Worm (Caenorhabditis elegans) whole organism, L3 larva: Measurements from ENCODE around the gene B0457.6.

Experiments used
- R02D3.7 ChIP-seq: fragments of 150-350 bp; optimal IDR thresholded peaks from 2 replicates; lab custom pipeline; 2014; ENCODE audit warnings: missing biosample characterization, missing genetic modification characterization
- ZK546.5 ChIP-seq: sonication (generic microtip); optimal IDR thresholded peaks from 2 replicates; lab custom pipeline; 2017; ENCODE audit warnings: missing biosample characterization, missing genetic modification characterization
- aly-2 ChIP-seq: fragments of 150-350 bp; optimal IDR thresholded peaks from 2 replicates; lab custom pipeline; 2014; ENCODE audit warnings: missing biosample characterization, missing genetic modification characterization
- ama-1 ChIP-seq: fragments of 150-350 bp; optimal IDR thresholded peaks from 2 replicates; lab custom pipeline; 2018
- ceh-82 ChIP-seq: fragments of 150-350 bp; optimal IDR thresholded peaks from 2 replicates; lab custom pipeline; 2014; ENCODE audit warnings: missing biosample characterization, missing genetic modification characterization
- daf-12 ChIP-seq: fragments of 150-350 bp; optimal IDR thresholded peaks from 2 replicates; lab custom pipeline; 2014; ENCODE audit warnings: missing biosample characterization, missing genetic modification reagents, missing genetic modification characterization
- egl-5 ChIP-seq: fragments of 150-350 bp; optimal IDR thresholded peaks from 2 replicates; lab custom pipeline; 2017; ENCODE audit warnings: missing biosample characterization, missing genetic modification reagents, missing genetic modification characterization, inconsistent platforms
- elt-2 ChIP-seq: sonication (generic microtip); optimal IDR thresholded peaks from 2 replicates; lab custom pipeline; 2016; ENCODE audit warnings: missing genetic modification reagents, mild to moderate bottlenecking, missing genetic modification characterization, missing compliant biosample characterization
- elt-3 ChIP-seq, 3 experiments: fragments of 150-350 bp in 1 of 3; sonication (generic microtip) in 2 of 3; optimal IDR thresholded peaks; 2 replicates in 2 of 3; 4 replicates in 1 of 3; lab custom pipeline; 2014 to 2017; ENCODE audit warnings: missing biosample characterization in 3 of 3, missing genetic modification characterization in 3 of 3
- eor-1 ChIP-seq, 2 experiments: fragments of 150-350 bp; optimal IDR thresholded peaks; 2 replicates each; lab custom pipeline; 2014 to 2018; ENCODE audit warnings: missing biosample characterization in 2 of 2, missing genetic modification characterization in 2 of 2
- fkh-10 ChIP-seq: sonication (generic microtip); optimal IDR thresholded peaks from 2 replicates; lab custom pipeline; 2017; ENCODE audit warnings: missing biosample characterization, missing genetic modification reagents, missing genetic modification characterization
- fos-1 ChIP-seq: fragments of 150-350 bp; optimal IDR thresholded peaks from 2 replicates; lab custom pipeline; 2014; ENCODE audit warnings: missing biosample characterization, missing genetic modification characterization
- hmg-11 ChIP-seq: sonication (generic microtip); optimal IDR thresholded peaks from 2 replicates; lab custom pipeline; 2016; ENCODE audit warnings: missing genetic modification characterization, missing compliant biosample characterization
- jun-1 ChIP-seq: fragments of 150-350 bp; optimal IDR thresholded peaks from 2 replicates; lab custom pipeline; 2014; ENCODE audit warnings: missing biosample characterization, missing genetic modification reagents, missing genetic modification characterization
- lin-15B ChIP-seq: fragments of 150-350 bp; optimal IDR thresholded peaks from 2 replicates; lab custom pipeline; 2014; ENCODE audit warnings: missing biosample characterization, missing genetic modification characterization
- lin-39 ChIP-seq: fragments of 150-350 bp; optimal IDR thresholded peaks from 2 replicates; lab custom pipeline; 2018; ENCODE audit warnings: missing biosample characterization, missing genetic modification reagents, missing genetic modification characterization
- nfya-1 ChIP-seq: sonication (generic microtip); optimal IDR thresholded peaks from 2 replicates; lab custom pipeline; 2017; ENCODE audit warnings: missing genetic modification characterization, mild to moderate bottlenecking, missing compliant biosample characterization, antibody characterized with exemption, moderate library complexity; ENCODE audit not compliant: insufficient read depth
- nhr-12 ChIP-seq: fragments of 150-350 bp; optimal IDR thresholded peaks from 2 replicates; lab custom pipeline; 2014; ENCODE audit warnings: missing biosample characterization, missing genetic modification characterization
- nhr-23 ChIP-seq: fragments of 150-350 bp; optimal IDR thresholded peaks from 2 replicates; lab custom pipeline; 2014; ENCODE audit warnings: missing biosample characterization, missing genetic modification reagents, missing genetic modification characterization
- nhr-237 ChIP-seq: fragments of 150-350 bp; optimal IDR thresholded peaks from 2 replicates; lab custom pipeline; 2014; ENCODE audit warnings: missing biosample characterization, missing genetic modification characterization
- nhr-25 ChIP-seq: sonication (generic microtip); optimal IDR thresholded peaks from 2 replicates; lab custom pipeline; 2017; ENCODE audit warnings: missing biosample characterization, missing genetic modification characterization
- nhr-28 ChIP-seq: fragments of 150-350 bp; optimal IDR thresholded peaks from 2 replicates; lab custom pipeline; 2014; ENCODE audit warnings: missing biosample characterization, missing genetic modification characterization
- nhr-43 ChIP-seq: sonication (generic microtip); optimal IDR thresholded peaks from 2 replicates; lab custom pipeline; 2016; ENCODE audit warnings: mild to moderate bottlenecking, missing genetic modification characterization, missing compliant biosample characterization; ENCODE audit not compliant: poor library complexity, severe bottlenecking
- nhr-67 ChIP-seq: fragments of 150-350 bp; optimal IDR thresholded peaks from 2 replicates; lab custom pipeline; 2014; ENCODE audit warnings: missing biosample characterization, missing genetic modification characterization
- nhr-76 ChIP-seq: fragments of 150-350 bp; sonication (generic microtip); optimal IDR thresholded peaks from 5 replicates; lab custom pipeline; 2014; ENCODE audit warnings: missing biosample characterization, missing genetic modification characterization
- pha-4 ChIP-seq: fragments of 150-350 bp; optimal IDR thresholded peaks from 2 replicates; lab custom pipeline; 2014; ENCODE audit warnings: missing biosample characterization, missing genetic modification reagents, missing genetic modification characterization
- sea-2 ChIP-seq: fragments of 150-350 bp; sonication (generic microtip); optimal IDR thresholded peaks from 4 replicates; lab custom pipeline; 2014; ENCODE audit warnings: missing biosample characterization, missing genetic modification reagents, missing genetic modification characterization
- snpc-4 ChIP-seq: fragments of 150-350 bp; optimal IDR thresholded peaks from 2 replicates; lab custom pipeline; 2014; ENCODE audit warnings: missing biosample characterization, missing genetic modification characterization
- tbx-2 ChIP-seq: sonication (generic microtip); optimal IDR thresholded peaks from 2 replicates; lab custom pipeline; 2016; ENCODE audit warnings: mild to moderate bottlenecking, missing genetic modification characterization, missing compliant biosample characterization
- ztf-4 ChIP-seq: fragments of 150-350 bp; optimal IDR thresholded peaks from 2 replicates; lab custom pipeline; 2014; ENCODE audit warnings: missing biosample characterization, missing genetic modification characterization

B0457.6 gene

DNA sequence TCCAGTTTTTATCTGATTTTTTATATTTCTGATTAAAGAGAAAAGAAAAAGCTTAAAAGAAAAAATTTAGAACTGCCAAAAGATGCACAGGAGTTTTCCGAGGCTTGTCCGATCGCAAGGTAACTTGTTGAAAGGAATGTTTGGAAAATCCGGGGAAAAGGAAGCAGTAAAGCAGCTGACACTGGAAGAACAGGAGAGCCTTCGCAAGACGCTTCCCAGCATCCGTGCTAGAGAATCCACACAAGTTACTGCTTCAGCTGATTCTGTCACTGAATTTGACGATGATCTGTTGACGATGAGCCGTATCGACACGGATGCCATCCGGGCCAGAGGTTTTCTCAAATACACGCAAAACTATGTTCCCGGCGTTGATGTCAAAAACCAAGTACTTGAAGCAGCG, 7.5 kb downstream of the B0457.6 start, which contains the start of gene mrpl-50:
Gene mrpl-50, plus strand, starts transcription at position 71 of the 400 bp plus-strand sequence.
- TF ChIP-seq ztf-4 (no peak), ama-1 (lab: Kevin White, UChicago) (peak; percentile 81)

DNA sequence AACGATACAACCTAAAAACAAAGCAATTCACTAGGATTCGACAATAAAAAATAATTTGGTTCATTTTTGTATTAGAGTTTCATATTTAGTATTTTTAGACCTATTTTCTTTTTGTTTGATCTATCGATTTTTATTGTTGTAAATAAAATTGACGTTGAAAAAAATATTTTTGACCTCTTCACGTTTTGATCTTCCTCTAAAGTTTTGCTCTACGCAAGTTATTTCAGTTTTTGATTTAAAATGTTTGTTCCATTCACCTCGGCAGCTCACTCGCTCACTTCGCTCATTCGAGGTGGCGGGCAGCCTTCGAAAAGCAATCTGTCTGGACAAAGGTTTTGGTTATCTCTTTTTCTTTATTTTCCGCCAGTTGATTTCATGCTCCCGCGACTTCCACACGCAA, 8.5 kb downstream of the B0457.6 start, which contains the start of gene enol-1:
Gene enol-1, plus strand, starts transcription at position 235 of the 400 bp plus-strand sequence.
- no peak for TF ChIP-seq ZK546.5

DNA sequence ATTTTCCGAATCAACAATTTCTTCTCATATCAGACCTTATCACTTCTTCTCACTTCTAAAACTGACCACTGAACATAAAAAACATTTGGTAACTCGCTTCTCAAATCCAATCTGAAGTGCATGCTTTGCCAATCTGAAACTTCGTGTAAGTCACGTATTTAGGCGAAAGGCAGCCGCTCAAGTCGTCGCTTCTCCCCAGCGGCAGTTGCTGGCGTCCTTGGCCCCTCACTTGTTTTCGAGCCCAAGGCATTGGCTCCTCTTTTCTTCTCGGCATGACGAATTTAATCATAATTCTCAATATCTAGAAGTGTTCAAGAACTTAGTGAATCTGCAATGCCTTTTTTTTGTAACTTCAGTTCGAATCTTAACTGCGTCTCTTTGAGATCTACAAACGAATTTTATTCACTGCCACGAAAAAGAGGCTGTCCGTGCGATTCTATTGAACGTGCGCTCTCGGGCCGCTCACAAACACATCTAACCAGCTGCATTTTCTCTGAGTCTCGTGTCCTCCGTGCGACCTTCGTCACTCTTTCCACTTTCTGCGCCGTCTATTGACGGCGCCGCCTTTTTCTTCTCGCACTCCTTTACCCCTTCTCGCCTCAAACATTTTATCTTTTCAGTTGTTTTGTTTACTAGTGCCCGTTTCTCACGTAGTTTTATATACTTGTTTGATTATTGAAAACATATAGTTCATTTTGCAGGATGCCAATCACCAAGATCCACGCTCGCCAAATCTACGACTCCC, 9.4 kb downstream of the B0457.6 start:
- peak; percentile 46 for TF ChIP-seq ama-1 (lab: Kevin White, UChicago)
- TF ChIP-seq pha-4 (tag; lab: Kevin White, UChicago): peak; percentile 60
- TF ChIP-seq jun-1 (tag; lab: Kevin White, UChicago): no peak
- no peak for TF ChIP-seq nhr-12 (tag; lab: Kevin White, UChicago)
- no peak for TF ChIP-seq elt-3 (tag; optimal IDR thresholded peaks at IDR 0.05; lab: Kevin White, UChicago)
- peak; percentile 13 for TF ChIP-seq lin-15B
- no peak for TF ChIP-seq sea-2
- TF ChIP-seq fkh-10 (GFP tag; lab: Kevin White, UChicago): no peak
- TF ChIP-seq nhr-67 (tag; lab: Kevin White, UChicago): no peak
- peak; percentile 28 for TF ChIP-seq nhr-25
- TF ChIP-seq tbx-2 (tag; lab: Kevin White, UChicago): no peak
- TF ChIP-seq lin-39 (tag; lab: Kevin White, UChicago): no peak
- TF ChIP-seq eor-1 (tag; optimal IDR thresholded peaks at IDR 0.05; lab: Kevin White, UChicago): no peak
- TF ChIP-seq elt-2 (tag; lab: Kevin White, UChicago): peak; percentile 27
- TF ChIP-seq hmg-11: peak; percentile 42
- no peak for TF ChIP-seq nhr-237 (tag; lab: Kevin White, UChicago)
- TF ChIP-seq egl-5 (tag; lab: Kevin White, UChicago): peak; percentile 41
- TF ChIP-seq daf-12: no peak
- TF ChIP-seq snpc-4: no peak
- no peak for TF ChIP-seq aly-2 (tag; lab: Kevin White, UChicago)
- peak; percentile 48 for TF ChIP-seq nfya-1
- no peak for TF ChIP-seq nhr-76
- TF ChIP-seq ZK546.5: no peak
- no peak for TF ChIP-seq fos-1 (tag; lab: Kevin White, UChicago)
- TF ChIP-seq, all 47 proteins: peak for 8

DNA sequence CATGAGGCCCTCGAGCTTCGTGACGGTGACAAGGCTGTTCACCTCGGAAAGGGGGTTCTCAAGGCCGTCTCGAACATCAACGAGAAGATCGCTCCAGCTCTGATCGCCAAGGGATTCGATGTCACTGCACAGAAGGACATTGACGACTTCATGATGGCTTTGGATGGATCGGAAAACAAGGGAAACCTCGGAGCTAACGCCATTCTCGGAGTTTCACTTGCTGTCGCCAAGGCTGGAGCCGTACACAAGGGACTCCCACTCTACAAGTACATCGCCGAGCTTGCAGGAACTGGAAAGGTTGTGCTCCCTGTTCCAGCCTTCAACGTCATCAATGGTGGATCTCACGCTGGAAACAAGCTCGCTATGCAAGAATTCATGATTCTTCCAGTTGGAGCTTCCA, 10.2 kb downstream of the B0457.6 start:
- TF ChIP-seq nhr-23 (tag; lab: Kevin White, UChicago): no peak
- no peak for TF ChIP-seq fkh-10 (GFP tag; lab: Kevin White, UChicago)
- no peak for TF ChIP-seq fos-1 (tag; lab: Kevin White, UChicago)
- TF ChIP-seq R02D3.7 (tag; lab: Kevin White, UChicago): no peak
- TF ChIP-seq ztf-4: no peak
- TF ChIP-seq nhr-67 (tag; lab: Kevin White, UChicago): no peak
- TF ChIP-seq egl-5 (tag; lab: Kevin White, UChicago): no peak
- no peak for TF ChIP-seq nhr-28 (tag; lab: Kevin White, UChicago)
- TF ChIP-seq ceh-82 (tag; lab: Kevin White, UChicago): no peak

DNA sequence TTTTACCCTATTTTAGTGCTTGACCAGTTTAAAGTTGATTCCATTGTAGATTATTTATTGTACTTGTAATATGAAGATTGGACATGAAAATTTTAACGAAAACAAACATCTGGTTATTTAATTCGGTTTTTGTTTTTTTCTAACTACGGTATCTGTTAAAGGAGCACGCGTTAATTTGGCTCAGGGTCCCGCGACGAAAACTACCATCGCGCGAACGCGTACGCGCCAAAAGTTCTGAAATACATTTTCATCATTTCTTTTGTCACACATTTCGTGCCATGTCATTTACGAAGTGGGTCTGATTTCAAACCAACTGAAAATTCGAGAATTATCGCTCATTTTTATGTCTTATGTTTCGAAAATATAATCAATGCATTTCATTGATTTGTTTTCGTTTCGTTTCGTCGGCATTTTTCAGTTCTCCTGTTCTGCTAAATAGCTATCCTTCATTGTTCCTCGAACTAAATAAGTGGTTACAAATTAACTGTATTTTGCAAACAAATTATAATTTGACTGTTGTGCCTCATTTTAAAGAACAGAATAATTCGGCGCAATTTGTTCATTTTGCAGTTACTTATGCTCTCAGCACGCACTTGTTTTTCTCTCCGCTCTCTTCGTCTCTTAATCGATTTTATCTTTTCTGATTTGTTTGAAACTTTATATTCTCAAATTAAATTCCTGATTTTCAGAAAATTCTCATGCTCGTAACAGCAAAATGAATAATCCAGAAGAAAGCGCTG, 11.6 kb downstream of the B0457.6 start, which contains the start of gene T21B10.3:
Gene T21B10.3, plus strand, starts transcription at position 690 of the 740 bp plus-strand sequence.
- peak; percentile 4 for TF ChIP-seq nfya-1
- TF ChIP-seq nhr-43 (tag; lab: Kevin White, UChicago): peak; percentile 15
- TF ChIP-seq hmg-11: peak; percentile 31
- TF ChIP-seq ama-1 (lab: Kevin White, UChicago): peak; percentile 96
- TF ChIP-seq R02D3.7 (tag; lab: Kevin White, UChicago): peak; percentile 33
- TF ChIP-seq fkh-10 (GFP tag; lab: Kevin White, UChicago): no peak
